Worm (Caenorhabditis elegans): ENCODE results near the gene dss-1.
A peak's percentile ranks its signal among the peaks of the same experiment; 100 is the strongest.

The dss-1 gene

ce11 chrIII:1147863-1148262 lies 48.2 kb downstream of the dss-1 start:
- TF ChIP-seq blmp-1 (tag; optimal IDR thresholded peaks at IDR 0.05) (peak; percentile 56), ham-2 (GFP tag; optimal IDR thresholded peaks at IDR 0.05) (no peak), nhr-2 (tag; optimal IDR thresholded peaks at IDR 0.05) (no peak)

- TF ChIP-seq mep-1 (tag; optimal IDR thresholded peaks at IDR 0.05), result no peak
- TF ChIP-seq pha-4 (tag; optimal IDR thresholded peaks at IDR 0.05), result no peak
- TF ChIP-seq unc-39 (tag; optimal IDR thresholded peaks at IDR 0.05), result no peak
- no peak for TF ChIP-seq snpc-4 (tag; optimal IDR thresholded peaks at IDR 0.05)
- TF ChIP-seq nhr-28 (tag; optimal IDR thresholded peaks at IDR 0.05), result no peak
- no peak for TF ChIP-seq sptf-1 (tag; optimal IDR thresholded peaks at IDR 0.05)
These were observed 51.3 kb downstream of the dss-1 start for ce11 chrIII:1144816-1145215.

All from whole organism, mixed stage, embryonic.